Fruit fly (Drosophila melanogaster) whole organism, embryonic: Measurements from ENCODE around the gene CG7739.

ENCODE experiments used
- ATbp ChIP-seq: fragments of 200-800 bp; sonication (Bioruptor generic); optimal IDR thresholded peaks from 2 replicates; lab custom pipeline; 2017; ENCODE audit warnings: missing biosample characterization, mild to moderate bottlenecking, missing genetic modification characterization, missing genetic modification reagents
- CG1024 ChIP-seq: fragments of 200-800 bp; sonication (Bioruptor generic); IDR thresholded peaks from 2 replicates; pipeline ENCODE4 v1.3.6; 2022; ENCODE audit warnings: missing biosample characterization, missing genetic modification characterization
- CG10543 ChIP-seq: fragments of 200-800 bp; sonication (Bioruptor generic); optimal IDR thresholded peaks from 3 replicates; lab custom pipeline; 2017; ENCODE audit warnings: missing biosample characterization, mild to moderate bottlenecking, missing genetic modification characterization, moderate library complexity
- CG10959 ChIP-seq: fragments of 200-800 bp; sonication (Bioruptor generic); IDR thresholded peaks from 2 replicates; pipeline ENCODE4 v1.3.6; 2022; ENCODE audit warnings: missing biosample characterization, missing genetic modification characterization
- CG11723 ChIP-seq: fragments of 200-800 bp; sonication (Bioruptor generic); optimal IDR thresholded peaks from 2 replicates; lab custom pipeline; 2017; ENCODE audit warnings: missing biosample characterization, mild to moderate bottlenecking, missing genetic modification characterization
- CG12155 ChIP-seq: fragments of 200-800 bp; sonication (Bioruptor generic); optimal IDR thresholded peaks from 3 replicates; lab custom pipeline; 2016; ENCODE audit warnings: missing biosample characterization, missing genetic modification characterization
- CG14965 ChIP-seq: fragments of 200-800 bp; sonication (Bioruptor generic); optimal IDR thresholded peaks from 2 replicates; lab custom pipeline; 2016; ENCODE audit warnings: missing biosample characterization, missing genetic modification characterization, borderline replicate concordance
- CG17359 ChIP-seq: fragments of 200-800 bp; sonication (Bioruptor generic); optimal IDR thresholded peaks from 3 replicates; lab custom pipeline; 2018; ENCODE audit warnings: missing biosample characterization, mild to moderate bottlenecking, missing genetic modification characterization, moderate library complexity
- CG17385 ChIP-seq: fragments of 200-800 bp; sonication (Bioruptor generic); optimal IDR thresholded peaks from 3 replicates; lab custom pipeline; 2018; ENCODE audit warnings: missing biosample characterization, mild to moderate bottlenecking, missing genetic modification characterization
- CG18764 ChIP-seq: fragments of 200-800 bp; sonication (Bioruptor generic); optimal IDR thresholded peaks from 3 replicates; lab custom pipeline; 2016; ENCODE audit warnings: missing biosample characterization, missing genetic modification characterization
- CG32532 ChIP-seq: fragments of 200-800 bp; sonication (Bioruptor generic); IDR thresholded peaks from 2 replicates; pipeline ENCODE4 v1.3.6; 2022; ENCODE audit warnings: missing biosample characterization, missing genetic modification characterization
- CG3407 ChIP-seq: fragments of 200-800 bp; sonication (Bioruptor generic); optimal IDR thresholded peaks from 2 replicates; lab custom pipeline; 2018; ENCODE audit warnings: missing biosample characterization, mild to moderate bottlenecking, missing genetic modification characterization
- CG9932 ChIP-seq: fragments of 200-800 bp; sonication (Bioruptor generic); IDR thresholded peaks from 2 replicates; pipeline ENCODE4 v1.3.6; 2022; ENCODE audit warnings: missing biosample characterization, missing genetic modification characterization
- D19B ChIP-seq: fragments of 200-800 bp; sonication (Bioruptor generic); optimal IDR thresholded peaks from 2 replicates; lab custom pipeline; 2017; ENCODE audit warnings: missing biosample characterization, mild to moderate bottlenecking, missing genetic modification characterization
- Dip2 ChIP-seq: fragments of 200-800 bp; sonication (Bioruptor generic); IDR thresholded peaks from 2 replicates; pipeline ENCODE4 v1.3.6; 2022; ENCODE audit warnings: missing biosample characterization, missing genetic modification characterization
- Dip3 ChIP-seq: fragments of 200-800 bp; sonication (Bioruptor generic); optimal IDR thresholded peaks from 3 replicates; lab custom pipeline; 2016; ENCODE audit warnings: missing biosample characterization, missing genetic modification characterization
- Dp ChIP-seq: fragments of 200-800 bp; sonication (Bioruptor generic); optimal IDR thresholded peaks from 2 replicates; lab custom pipeline; 2018; ENCODE audit warnings: missing biosample characterization, mild to moderate bottlenecking, missing genetic modification characterization, moderate library complexity
- E2f1 ChIP-seq: fragments of 200-800 bp; sonication (Bioruptor generic); IDR thresholded peaks from 2 replicates; pipeline ENCODE4 v1.3.6; 2022; ENCODE audit warnings: missing biosample characterization, missing genetic modification characterization
- Eip74EF ChIP-seq, 2 experiments: fragments of 200-800 bp in 1 of 2; fragments of >200 bp in 1 of 2; sonication (Bioruptor generic) in 1 of 2; optimal IDR thresholded peaks; 2 replicates each; lab custom pipeline; 2017 to 2019; ENCODE audit warnings: missing biosample characterization in 2 of 2, missing genetic modification characterization in 2 of 2, mild to moderate bottlenecking in 1 of 2, moderate library complexity in 1 of 2
- Elba2 ChIP-seq: fragments of 200-800 bp; sonication (Bioruptor generic); optimal IDR thresholded peaks from 3 replicates; lab custom pipeline; 2016; ENCODE audit warnings: missing biosample characterization, missing genetic modification characterization
- Gsc ChIP-seq: fragments of 200-800 bp; sonication (Bioruptor generic); IDR thresholded peaks from 2 replicates; pipeline ENCODE4 v1.3.6; 2022; ENCODE audit warnings: missing biosample characterization, missing genetic modification characterization
- Hey ChIP-seq: fragments of 200-800 bp; sonication (Bioruptor generic); optimal IDR thresholded peaks from 3 replicates; lab custom pipeline; 2018; ENCODE audit warnings: missing biosample characterization, mild to moderate bottlenecking, missing genetic modification characterization
- Hr39 ChIP-seq: fragments of >200 bp; optimal IDR thresholded peaks from 2 replicates; lab custom pipeline; 2017
- Hsf ChIP-seq: fragments of 200-800 bp; sonication (Bioruptor generic); optimal IDR thresholded peaks from 3 replicates; lab custom pipeline; 2016; ENCODE audit warnings: missing biosample characterization, missing genetic modification characterization
- Jarid2 ChIP-seq: fragments of 200-800 bp; sonication (Bioruptor generic); optimal IDR thresholded peaks from 3 replicates; lab custom pipeline; 2017; ENCODE audit warnings: mild to moderate bottlenecking, missing biosample characterization, missing genetic modification reagents, missing genetic modification characterization
- MBD-R2 ChIP-seq: fragments of 200-800 bp; sonication (Bioruptor generic); IDR thresholded peaks from 2 replicates; pipeline ENCODE4 v1.3.6; 2022; ENCODE audit warnings: missing biosample characterization, missing genetic modification characterization
- Myb ChIP-seq: fragments of 200-800 bp; sonication (Bioruptor generic); optimal IDR thresholded peaks from 2 replicates; lab custom pipeline; 2016; ENCODE audit warnings: missing biosample characterization, missing genetic modification characterization
- Nf-YC ChIP-seq: fragments of 200-800 bp; optimal IDR thresholded peaks from 3 replicates; lab custom pipeline; 2019; ENCODE audit warnings: missing biosample characterization, mild to moderate bottlenecking, missing genetic modification characterization, moderate library complexity
- Sry-β ChIP-seq: fragments of 200-800 bp; sonication (Bioruptor generic); optimal IDR thresholded peaks from 2 replicates; lab custom pipeline; 2018; ENCODE audit warnings: missing biosample characterization, mild to moderate bottlenecking, missing genetic modification characterization, moderate library complexity
- TFAM ChIP-seq: fragments of 200-800 bp; sonication (Bioruptor generic); optimal IDR thresholded peaks from 2 replicates; lab custom pipeline; 2017; ENCODE audit warnings: missing biosample characterization, missing genetic modification characterization, inconsistent platforms
- chinmo ChIP-seq: fragments of 200-800 bp; sonication (Bioruptor generic); IDR thresholded peaks from 4 replicates; pipeline ENCODE4 v1.3.6; 2022; ENCODE audit warnings: missing biosample characterization, missing genetic modification characterization; ENCODE audit not compliant: partially characterized antibody
- danr ChIP-seq: fragments of 200-800 bp; sonication (Bioruptor generic); IDR thresholded peaks from 2 replicates; pipeline ENCODE4 v1.3.6; 2022; ENCODE audit warnings: missing biosample characterization, missing genetic modification characterization
- emc ChIP-seq: fragments of 200-800 bp; sonication (Bioruptor generic); optimal IDR thresholded peaks from 2 replicates; lab custom pipeline; 2016; ENCODE audit warnings: missing biosample characterization, missing genetic modification characterization
- gce ChIP-seq: fragments of 200-800 bp; sonication (Bioruptor generic); IDR thresholded peaks from 3 replicates; pipeline ENCODE4 v1.3.6; 2022; ENCODE audit warnings: missing biosample characterization, missing genetic modification characterization
- her ChIP-seq: fragments of 200-800 bp; sonication (Bioruptor generic); optimal IDR thresholded peaks from 2 replicates; lab custom pipeline; 2016; ENCODE audit warnings: missing biosample characterization, missing genetic modification characterization
- ken ChIP-seq: fragments of 200-800 bp; sonication (Bioruptor generic); IDR thresholded peaks from 3 replicates; pipeline ENCODE4 v1.3.6; 2022; ENCODE audit warnings: missing biosample characterization, missing genetic modification characterization
- lilli ChIP-seq: fragments of 200-800 bp; sonication (Bioruptor generic); optimal IDR thresholded peaks from 3 replicates; lab custom pipeline; 2016; ENCODE audit warnings: missing biosample characterization, missing genetic modification characterization
- nmo ChIP-seq: fragments of 200-800 bp; sonication (Bioruptor generic); optimal IDR thresholded peaks from 2 replicates; lab custom pipeline; 2018; ENCODE audit warnings: missing biosample characterization, mild to moderate bottlenecking, missing genetic modification characterization, moderate library complexity
- odd ChIP-seq: fragments of 200-800 bp; sonication (Bioruptor generic); optimal IDR thresholded peaks from 2 replicates; lab custom pipeline; 2017; ENCODE audit warnings: missing biosample characterization, mild to moderate bottlenecking, missing genetic modification characterization
- otp ChIP-seq: fragments of 200-800 bp; sonication (Bioruptor generic); IDR thresholded peaks from 3 replicates; pipeline ENCODE4, ENCODE4 v1.3.6; 2022; ENCODE audit warnings: missing biosample characterization, missing genetic modification characterization
- peb ChIP-seq: fragments of 200-800 bp; sonication (Bioruptor generic); IDR thresholded peaks from 2 replicates; pipeline ENCODE4 v1.3.6; 2022; ENCODE audit warnings: missing biosample characterization, missing genetic modification characterization
- pho ChIP-seq: fragments of 200-800 bp; sonication (Bioruptor generic); optimal IDR thresholded peaks from 2 replicates; lab custom pipeline; 2016; ENCODE audit warnings: missing biosample characterization, missing genetic modification characterization
- rib ChIP-seq: fragments of 200-800 bp; sonication (Bioruptor generic); IDR thresholded peaks from 2 replicates; pipeline ENCODE4 v1.3.6; 2022; ENCODE audit warnings: missing biosample characterization, missing genetic modification characterization
- ro ChIP-seq: fragments of 200-800 bp; sonication (Bioruptor generic); IDR thresholded peaks from 2 replicates; pipeline ENCODE4 v1.3.6; 2022; ENCODE audit warnings: missing biosample characterization, missing genetic modification characterization
- salm ChIP-seq: fragments of 200-800 bp; sonication (Bioruptor generic); optimal IDR thresholded peaks from 2 replicates; lab custom pipeline; 2018; ENCODE audit warnings: missing biosample characterization, mild to moderate bottlenecking, missing genetic modification characterization
- schlank ChIP-seq: fragments of 200-800 bp; sonication (Bioruptor generic); optimal IDR thresholded peaks from 2 replicates; lab custom pipeline; 2018; ENCODE audit warnings: missing biosample characterization, mild to moderate bottlenecking, missing genetic modification characterization
- shn ChIP-seq: fragments of 200-800 bp; sonication (Bioruptor generic); optimal IDR thresholded peaks from 3 replicates; lab custom pipeline; 2016; ENCODE audit warnings: missing biosample characterization, missing genetic modification characterization
- slou ChIP-seq: fragments of 200-800 bp; sonication (Bioruptor generic); optimal IDR thresholded peaks from 3 replicates; lab custom pipeline; 2016; ENCODE audit warnings: missing biosample characterization, missing genetic modification characterization
- so ChIP-seq: fragments of 200-800 bp; sonication (Bioruptor generic); IDR thresholded peaks from 3 replicates; pipeline ENCODE4 v1.3.6; 2022; ENCODE audit warnings: missing biosample characterization, missing genetic modification characterization
- sob ChIP-seq: fragments of 200-800 bp; sonication (Bioruptor generic); IDR thresholded peaks from 2 replicates; pipeline ENCODE4 v1.3.6; 2022; ENCODE audit warnings: missing biosample characterization, missing genetic modification characterization
- tna ChIP-seq: fragments of 200-800 bp; sonication (Bioruptor generic); IDR thresholded peaks from 2 replicates; pipeline ENCODE4 v1.3.6; 2022; ENCODE audit warnings: missing biosample characterization, missing genetic modification characterization; ENCODE audit not compliant: partially characterized antibody
- trem ChIP-seq: fragments of 200-800 bp; optimal IDR thresholded peaks from 3 replicates; lab custom pipeline; 2019; ENCODE audit warnings: missing biosample characterization, mild to moderate bottlenecking, missing genetic modification characterization, moderate library complexity
- vvl ChIP-seq: fragments of 200-800 bp; sonication (Bioruptor generic); IDR thresholded peaks from 2 replicates; pipeline ENCODE4 v1.3.6; 2022; ENCODE audit warnings: missing biosample characterization, missing genetic modification characterization

CG7739 gene

dm6 chr3L:15514405-15514804 lies 48.5 kb downstream of the CG7739 start (continued):
- TF ChIP-seq Hey (tag; lab: Kevin White, UChicago) (peak; percentile 78), Hsf (GFP tag; lab: Kevin White, UChicago) (no peak), her (peak; percentile 35), CG3407 (GFP tag; lab: Kevin White, UChicago) (no peak), vvl (GFP tag; lab: Robert Waterston, UW) (no peak; the same call in 1 of the 2 replicates), Dp (GFP tag; lab: Kevin White, UChicago) (peak; percentile 5), Jarid2 (GFP tag; lab: Kevin White, UChicago) (no peak), nmo (GFP tag; lab: Kevin White, UChicago) (no peak), so (GFP tag; lab: Robert Waterston, UW) (peak; percentile 30; the same call in 1 of the 3 replicates), MBD-R2 (GFP tag; lab: Robert Waterston, UW) (no peak), pho (no peak), Sry-β (GFP tag; lab: Kevin White, UChicago) (no peak), tna (GFP tag; lab: Robert Waterston, UW) (peak; percentile 11; the same call in 1 of the 2 replicates), Myb (GFP tag; lab: Kevin White, UChicago) (no peak), ken (no peak), CG17385 (GFP tag; lab: Kevin White, UChicago) (no peak), sob (GFP tag; lab: Robert Waterston, UW) (no peak), chinmo (GFP tag; lab: Robert Waterston, UW) (peak; percentile 82; the same call in 3 of the 4 replicates), lilli (GFP tag; lab: Kevin White, UChicago) (no peak), Gsc (no peak), rib (peak; percentile 87), trem (tag; lab: Kevin White, UChicago) (no peak), CG1024 (GFP tag; lab: Robert Waterston, UW) (no peak), ATbp (no peak), schlank (tag; lab: Kevin White, UChicago) (no peak), peb (GFP tag; lab: Robert Waterston, UW) (no peak), Dip2 (no peak), CG18764 (GFP tag; lab: Kevin White, UChicago) (no peak), danr (GFP tag; lab: Robert Waterston, UW) (no peak), D19B (no peak), TFAM (GFP tag; lab: Kevin White, UChicago) (no peak), CG10959 (GFP tag; lab: Robert Waterston, UW) (no peak), otp (peak; percentile 38; the same call in 1 of the 3 replicates), salm (tag; lab: Kevin White, UChicago) (no peak), gce (GFP tag; lab: Robert Waterston, UW) (no peak), CG14965 (no peak), Nf-YC (tag; lab: Kevin White, UChicago) (no peak), CG10543 (GFP tag; lab: Kevin White, UChicago) (no peak), CG32532 (GFP tag; lab: Robert Waterston, UW) (peak; percentile 60; the same call in 1 of the 2 replicates), CG11723 (GFP tag; lab: Kevin White, UChicago) (no peak), odd (GFP tag; lab: Kevin White, UChicago) (no peak), slou (GFP tag; lab: Kevin White, UChicago) (no peak), shn (GFP tag; lab: Kevin White, UChicago) (no peak), Elba2 (no peak), CG12155 (no peak), CG9932 (GFP tag; lab: Robert Waterston, UW) (no peak), emc (GFP tag; lab: Kevin White, UChicago) (no peak), ro (GFP tag; lab: Robert Waterston, UW) (no peak), Dip3 (GFP tag; lab: Kevin White, UChicago) (no peak), Eip74EF (GFP tag; optimal IDR thresholded peaks at IDR 0.05; lab: Kevin White, UChicago) (no peak), Hr39 (no peak), E2f1 (GFP tag; lab: Robert Waterston, UW) (no peak), CG17359 (tag; lab: Kevin White, UChicago) (no peak)
